Worm (Caenorhabditis elegans): ENCODE results near the gene F09C6.11.

The F09C6.11 gene

DNA sequence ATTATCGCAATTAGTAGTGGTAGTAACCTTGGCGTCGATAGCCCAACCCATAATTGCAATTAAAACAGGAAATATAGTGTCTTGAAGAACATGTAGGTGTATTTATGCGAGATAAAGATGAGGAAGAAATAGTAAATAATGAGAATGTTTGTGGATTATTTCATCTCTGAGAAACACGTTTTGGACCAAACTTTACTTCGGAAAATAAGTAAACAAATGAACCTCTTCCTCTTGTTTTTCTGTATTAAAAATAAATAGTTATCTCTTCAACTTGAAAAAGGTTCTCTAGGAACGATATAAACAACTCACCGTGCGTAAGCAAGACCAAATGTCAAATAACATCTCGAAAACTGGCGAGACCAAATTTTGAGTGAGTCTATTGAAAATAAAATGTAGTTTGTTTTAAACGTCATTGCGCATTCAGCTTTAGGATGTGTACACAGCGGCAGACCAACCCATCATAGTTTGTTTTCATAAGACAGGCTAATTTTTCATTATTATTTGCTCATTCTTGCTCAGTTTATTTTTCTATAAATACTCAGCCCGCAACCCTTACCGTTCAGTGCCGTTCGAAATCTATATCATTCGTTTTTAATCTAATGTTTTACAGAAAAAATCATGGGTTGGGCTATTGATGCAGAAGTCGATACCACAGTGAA lies at the start of gene F09C6.11, which contains the start of gene F09C6.12:
Gene F09C6.11, minus strand, starts transcription at position 51 of the 659 bp plus-strand sequence.
Gene F09C6.12, plus strand, starts transcription at position 609 of the 659 bp plus-strand sequence.
- TF ChIP-seq tbx-11 (GFP tag; IDR thresholded peaks at IDR 0.05) (no peak), ama-1 (optimal IDR thresholded peaks at IDR 0.05) (no peak), hmg-4 (GFP tag; optimal IDR thresholded peaks at IDR 0.05) (no peak), sea-1 (GFP tag; conservative IDR thresholded peaks at IDR 0.05) (no peak), hmbx-1 (tag; optimal IDR thresholded peaks at IDR 0.05) (no peak), tbx-37 (GFP tag; conservative IDR thresholded peaks at IDR 0.05) (no peak), pes-1 (GFP tag; IDR thresholded peaks at IDR 0.05) (no peak), hnd-1 (tag; optimal IDR thresholded peaks at IDR 0.05) (no peak), F13C5.2 (tag; optimal IDR thresholded peaks at IDR 0.05) (no peak), ets-7 (tag; optimal IDR thresholded peaks at IDR 0.05) (no peak), aly-1 (tag; optimal IDR thresholded peaks at IDR 0.05) (no peak), ceh-36 (tag; optimal IDR thresholded peaks at IDR 0.05) (no peak), B0310.2 (tag; optimal IDR thresholded peaks at IDR 0.05) (no peak)

ce11 chrV:16927345-16927744 lies 45.2 kb upstream of the F09C6.11 start, which contains the start of gene Y102A5C.36:
TSS of gene Y102A5C.36 (minus strand) at chrV:16927445.
- TF ChIP-seq ceh-36 (tag; optimal IDR thresholded peaks at IDR 0.05) (no peak), pes-1 (GFP tag; IDR thresholded peaks at IDR 0.05) (no peak), hmbx-1 (tag; optimal IDR thresholded peaks at IDR 0.05) (no peak), scrt-1 (GFP tag; IDR thresholded peaks at IDR 0.05) (no peak), aly-1 (tag; optimal IDR thresholded peaks at IDR 0.05) (no peak), tbx-37 (GFP tag; conservative IDR thresholded peaks at IDR 0.05) (no peak), F13C5.2 (tag; optimal IDR thresholded peaks at IDR 0.05) (no peak), hnd-1 (tag; optimal IDR thresholded peaks at IDR 0.05) (no peak), hmg-4 (GFP tag; optimal IDR thresholded peaks at IDR 0.05) (no peak), flt-1 (GFP tag; IDR thresholded peaks at IDR 0.05) (no peak), ets-7 (tag; optimal IDR thresholded peaks at IDR 0.05) (no peak), ceh-13 (GFP tag; optimal IDR thresholded peaks at IDR 0.05) (no peak), sea-1 (GFP tag; conservative IDR thresholded peaks at IDR 0.05) (no peak)

DNA sequence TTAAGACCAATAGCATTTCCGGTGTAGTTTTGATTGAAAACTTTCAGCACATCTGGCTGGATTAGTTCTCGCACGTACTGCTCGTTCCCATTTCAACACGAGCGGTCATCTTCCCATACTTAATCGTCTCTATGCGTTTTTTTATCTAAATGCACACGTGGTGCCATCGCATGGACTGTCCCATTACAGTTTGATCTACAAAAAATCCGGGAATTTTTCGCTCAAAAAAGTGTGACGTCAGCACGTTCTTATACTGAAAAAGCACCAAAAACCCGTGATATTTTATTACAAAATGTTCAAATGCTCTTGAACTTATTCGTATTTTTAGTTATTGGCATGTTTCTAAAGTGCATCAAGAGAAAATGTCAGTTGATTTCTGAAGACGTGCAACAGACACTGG lies 39.8 kb upstream of the F09C6.11 start, which contains the start of gene Y102A5C.4:
Gene Y102A5C.4, plus strand, starts transcription at position 301 of the 400 bp plus-strand sequence.
- no peak for TF ChIP-seq F13C5.2 (tag; optimal IDR thresholded peaks at IDR 0.05)
- no peak for TF ChIP-seq tra-4 (tag; optimal IDR thresholded peaks at IDR 0.05)
- no peak for TF ChIP-seq B0310.2 (tag; optimal IDR thresholded peaks at IDR 0.05)
- TF ChIP-seq aly-1 (tag; optimal IDR thresholded peaks at IDR 0.05) = no peak
- TF ChIP-seq hmg-4 (GFP tag; optimal IDR thresholded peaks at IDR 0.05) = no peak
- no peak for TF ChIP-seq tbx-11 (GFP tag; IDR thresholded peaks at IDR 0.05)
- no peak for TF ChIP-seq ama-1 (optimal IDR thresholded peaks at IDR 0.05)
- TF ChIP-seq hnd-1 (tag; optimal IDR thresholded peaks at IDR 0.05) = no peak
- no peak for TF ChIP-seq flt-1 (GFP tag; IDR thresholded peaks at IDR 0.05)
- no peak for TF ChIP-seq sea-1 (GFP tag; conservative IDR thresholded peaks at IDR 0.05)

- TF ChIP-seq tra-4 (tag; optimal IDR thresholded peaks at IDR 0.05) = no peak
- TF ChIP-seq tbx-37 (GFP tag; conservative IDR thresholded peaks at IDR 0.05) = no peak
- TF ChIP-seq flt-1 (GFP tag; IDR thresholded peaks at IDR 0.05) = no peak
- no peak for TF ChIP-seq ceh-13 (GFP tag; optimal IDR thresholded peaks at IDR 0.05)
- TF ChIP-seq pes-1 (GFP tag; IDR thresholded peaks at IDR 0.05) = no peak
- no peak for TF ChIP-seq sea-1 (GFP tag; conservative IDR thresholded peaks at IDR 0.05)
- TF ChIP-seq ets-7 (tag; optimal IDR thresholded peaks at IDR 0.05) = no peak
- no peak for TF ChIP-seq ceh-36 (tag; optimal IDR thresholded peaks at IDR 0.05)
- TF ChIP-seq tbx-11 (GFP tag; IDR thresholded peaks at IDR 0.05) = no peak
- no peak for TF ChIP-seq aly-1 (tag; optimal IDR thresholded peaks at IDR 0.05)
- no peak for TF ChIP-seq ama-1 (optimal IDR thresholded peaks at IDR 0.05)
- no peak for TF ChIP-seq hmg-4 (GFP tag; optimal IDR thresholded peaks at IDR 0.05)
- TF ChIP-seq hnd-1 (tag; optimal IDR thresholded peaks at IDR 0.05) = no peak
- TF ChIP-seq hmbx-1 (tag; optimal IDR thresholded peaks at IDR 0.05) = no peak
- TF ChIP-seq F13C5.2 (tag; optimal IDR thresholded peaks at IDR 0.05) = no peak
- TF ChIP-seq scrt-1 (GFP tag; IDR thresholded peaks at IDR 0.05) = no peak
- TF ChIP-seq B0310.2 (tag; optimal IDR thresholded peaks at IDR 0.05) = no peak
Observed at ce11 chrV:16919675-16920074, 37.6 kb upstream of the F09C6.11 start.

DNA sequence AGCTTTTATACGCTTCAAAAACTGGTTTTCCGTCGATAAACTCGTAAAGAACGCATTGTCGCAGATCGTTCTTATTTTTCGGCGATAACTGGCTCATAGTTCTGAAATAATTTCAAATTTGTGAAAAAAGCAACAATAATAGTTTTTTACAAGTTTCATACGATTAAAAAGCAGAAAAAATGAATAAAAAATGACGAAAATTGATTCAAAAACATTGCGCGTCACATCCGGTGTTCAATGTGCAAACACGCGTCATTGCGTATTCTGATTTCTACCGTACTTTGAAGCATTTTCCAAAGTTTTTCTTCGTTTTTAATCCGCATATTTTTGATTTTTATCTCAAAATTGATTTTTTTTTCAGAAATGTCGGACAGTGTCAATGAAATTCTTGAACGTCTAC lies 36.3 kb upstream of the F09C6.11 start, which contains the start of the genes fbxa-206 and Y102A5C.2:
Gene fbxa-206, minus strand, starts transcription at position 101 of the 400 bp plus-strand sequence.
Gene Y102A5C.2, plus strand, starts transcription at position 354 of the 400 bp plus-strand sequence.
- no peak for TF ChIP-seq ceh-13 (GFP tag; optimal IDR thresholded peaks at IDR 0.05)
- no peak for TF ChIP-seq ceh-36 (tag; optimal IDR thresholded peaks at IDR 0.05)
- TF ChIP-seq flt-1 (GFP tag; IDR thresholded peaks at IDR 0.05) = no peak
- no peak for TF ChIP-seq hmbx-1 (tag; optimal IDR thresholded peaks at IDR 0.05)
- no peak for TF ChIP-seq ama-1 (optimal IDR thresholded peaks at IDR 0.05)
- TF ChIP-seq tra-4 (tag; optimal IDR thresholded peaks at IDR 0.05) = no peak
- no peak for TF ChIP-seq F13C5.2 (tag; optimal IDR thresholded peaks at IDR 0.05)
- no peak for TF ChIP-seq hmg-4 (GFP tag; optimal IDR thresholded peaks at IDR 0.05)
- TF ChIP-seq B0310.2 (tag; optimal IDR thresholded peaks at IDR 0.05) = no peak
- TF ChIP-seq scrt-1 (GFP tag; IDR thresholded peaks at IDR 0.05) = no peak
- no peak for TF ChIP-seq ets-7 (tag; optimal IDR thresholded peaks at IDR 0.05)
- TF ChIP-seq aly-1 (tag; optimal IDR thresholded peaks at IDR 0.05) = no peak
- TF ChIP-seq hnd-1 (tag; optimal IDR thresholded peaks at IDR 0.05) = no peak
- TF ChIP-seq tbx-11 (GFP tag; IDR thresholded peaks at IDR 0.05) = no peak
- no peak for TF ChIP-seq pes-1 (GFP tag; IDR thresholded peaks at IDR 0.05)
- no peak for TF ChIP-seq sea-1 (GFP tag; conservative IDR thresholded peaks at IDR 0.05)
- no peak for TF ChIP-seq tbx-37 (GFP tag; conservative IDR thresholded peaks at IDR 0.05)

DNA sequence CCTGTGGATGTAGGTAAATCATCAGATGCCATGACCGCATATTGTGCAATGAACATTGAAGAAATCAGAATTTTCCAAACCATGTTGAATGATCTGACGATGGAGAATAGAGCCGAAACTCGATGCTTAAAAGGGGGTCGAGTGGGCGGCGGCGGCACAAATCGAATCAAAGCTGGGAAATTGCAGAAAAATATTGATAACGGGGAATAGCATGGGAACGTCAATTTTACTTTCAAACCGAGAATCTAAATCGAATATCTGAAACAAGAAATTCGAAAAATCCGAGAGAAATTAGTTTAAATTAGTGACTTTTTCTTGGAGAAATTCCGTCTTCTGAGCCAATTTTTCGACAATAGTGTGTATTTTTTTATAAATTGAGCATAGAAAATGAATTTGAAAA lies 34.0 kb upstream of the F09C6.11 start, which contains the start of gene F09C6.10:
Gene F09C6.10, minus strand, starts transcription at position 101 of the 400 bp plus-strand sequence.
- no peak for TF ChIP-seq B0310.2 (tag; optimal IDR thresholded peaks at IDR 0.05)
- no peak for TF ChIP-seq scrt-1 (GFP tag; IDR thresholded peaks at IDR 0.05)
- no peak for TF ChIP-seq ets-7 (tag; optimal IDR thresholded peaks at IDR 0.05)
- TF ChIP-seq hnd-1 (tag; optimal IDR thresholded peaks at IDR 0.05) = no peak
- no peak for TF ChIP-seq ama-1 (optimal IDR thresholded peaks at IDR 0.05)
- TF ChIP-seq ceh-36 (tag; optimal IDR thresholded peaks at IDR 0.05) = no peak

DNA sequence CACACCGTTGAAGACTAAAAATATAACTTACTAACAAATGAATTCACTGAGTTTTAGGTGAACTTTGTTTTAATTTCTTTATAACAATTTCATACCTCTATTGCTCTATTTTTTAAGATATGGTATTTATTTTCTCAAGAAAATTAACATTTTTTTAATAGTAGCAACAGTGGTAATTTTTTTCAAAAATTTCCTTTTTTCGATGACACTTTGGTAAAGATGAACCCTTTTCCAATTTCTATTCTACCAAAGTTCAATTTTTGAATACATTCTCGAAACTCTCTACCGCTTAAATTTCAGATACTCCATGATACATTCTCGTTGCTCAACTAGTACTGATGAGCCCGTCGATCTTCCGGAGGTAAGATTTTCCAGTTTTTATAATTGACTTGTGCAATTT lies 29.8 kb upstream of the F09C6.11 start, which contains the start of gene nhr-116:
Gene nhr-116, plus strand, starts transcription at position 301 of the 400 bp plus-strand sequence.
- no peak for TF ChIP-seq scrt-1 (GFP tag; IDR thresholded peaks at IDR 0.05)
- TF ChIP-seq hmg-4 (GFP tag; optimal IDR thresholded peaks at IDR 0.05) = no peak
- TF ChIP-seq hmbx-1 (tag; optimal IDR thresholded peaks at IDR 0.05) = no peak
- TF ChIP-seq pes-1 (GFP tag; IDR thresholded peaks at IDR 0.05) = no peak
- no peak for TF ChIP-seq tra-4 (tag; optimal IDR thresholded peaks at IDR 0.05)
- TF ChIP-seq aly-1 (tag; optimal IDR thresholded peaks at IDR 0.05) = no peak
- no peak for TF ChIP-seq ets-7 (tag; optimal IDR thresholded peaks at IDR 0.05)
- no peak for TF ChIP-seq F13C5.2 (tag; optimal IDR thresholded peaks at IDR 0.05)
- no peak for TF ChIP-seq tbx-37 (GFP tag; conservative IDR thresholded peaks at IDR 0.05)
- no peak for TF ChIP-seq sea-1 (GFP tag; conservative IDR thresholded peaks at IDR 0.05)
- TF ChIP-seq flt-1 (GFP tag; IDR thresholded peaks at IDR 0.05) = no peak
- TF ChIP-seq ceh-36 (tag; optimal IDR thresholded peaks at IDR 0.05) = no peak
- TF ChIP-seq tbx-11 (GFP tag; IDR thresholded peaks at IDR 0.05) = no peak
- no peak for TF ChIP-seq B0310.2 (tag; optimal IDR thresholded peaks at IDR 0.05)
- no peak for TF ChIP-seq hnd-1 (tag; optimal IDR thresholded peaks at IDR 0.05)
